Worm (Caenorhabditis elegans) whole organism, L4 larva: ENCODE data around the gene F36A4.1.

Experiments
- aha-1 ChIP-seq: fragments of 150-350 bp; peaks from one replicate; lab custom pipeline; 2014; ENCODE audit warnings: missing biosample characterization, missing genetic modification characterization
- ceh-82 ChIP-seq: sonication (generic microtip); optimal IDR thresholded peaks from 2 replicates; lab custom pipeline; 2017; ENCODE audit warnings: missing biosample characterization, missing genetic modification characterization
- egl-27 ChIP-seq: sonication (generic microtip); optimal IDR thresholded peaks from 3 replicates; lab custom pipeline; 2017; ENCODE audit warnings: missing biosample characterization, missing genetic modification reagents, missing genetic modification characterization
- fos-1 ChIP-seq: fragments of 150-350 bp; optimal IDR thresholded peaks from 2 replicates; lab custom pipeline; 2014; ENCODE audit warnings: missing biosample characterization, missing genetic modification characterization
- hlh-11 ChIP-seq: fragments of 200-800 bp; sonication (Bioruptor generic); optimal IDR thresholded peaks from 2 replicates; lab custom pipeline; 2018; ENCODE audit warnings: mild to moderate bottlenecking, missing genetic modification characterization, missing compliant biosample characterization
- madf-9 ChIP-seq: fragments of 200-800 bp; sonication (Bioruptor generic); conservative IDR thresholded peaks from 2 replicates; pipeline ENCODE4 v1.3.6; 2022; ENCODE audit warnings: missing genetic modification reagents, missing genetic modification characterization, missing compliant biosample characterization
- mxl-3 ChIP-seq: fragments of 200-800 bp; sonication (Bioruptor generic); optimal IDR thresholded peaks from 2 replicates; lab custom pipeline; 2018; ENCODE audit warnings: mild to moderate bottlenecking, missing genetic modification characterization, missing compliant biosample characterization
- unc-62 ChIP-seq, 3 experiments: fragments of 150-350 bp in 1 of 3; sonication (generic microtip); optimal IDR thresholded peaks in 2 of 3; peaks in 1 of 3; 1 replicate in 1 of 3; 2 replicates in 2 of 3; lab custom pipeline; 2014 to 2017; ENCODE audit warnings: missing biosample characterization in 3 of 3, missing genetic modification characterization in 3 of 3, missing genetic modification reagents in 3 of 3, missing genotype in 1 of 3
- zag-1 ChIP-seq: fragments of 150-350 bp; optimal IDR thresholded peaks from 2 replicates; lab custom pipeline; 2014; ENCODE audit warnings: missing biosample characterization, missing genetic modification characterization

ce11 chrIV:4318056-4318455 is 45.8 kb downstream of the F36A4.1 start:
- TF ChIP-seq unc-62 (GFP tag; optimal IDR thresholded peaks at IDR 0.05 in 1 of 2; lab: Kevin White, UChicago) (no peak), unc-62 (tag; optimal IDR thresholded peaks at IDR 0.05; lab: Kevin White, UChicago) (no peak), ceh-82 (tag; lab: Kevin White, UChicago) (no peak), aha-1 (no peak), mxl-3 (GFP tag; lab: Kevin White, UChicago) (no peak), fos-1 (tag; lab: Kevin White, UChicago) (no peak), madf-9 (no peak), hlh-11 (no peak), zag-1 (tag; lab: Kevin White, UChicago) (no peak), egl-27 (no peak)
